Fruit fly (Drosophila melanogaster): ENCODE measurements around the gene CG31715.
A peak's percentile ranks its signal among the peaks of the same experiment; 100 is the strongest.

CG31715 gene

DNA sequence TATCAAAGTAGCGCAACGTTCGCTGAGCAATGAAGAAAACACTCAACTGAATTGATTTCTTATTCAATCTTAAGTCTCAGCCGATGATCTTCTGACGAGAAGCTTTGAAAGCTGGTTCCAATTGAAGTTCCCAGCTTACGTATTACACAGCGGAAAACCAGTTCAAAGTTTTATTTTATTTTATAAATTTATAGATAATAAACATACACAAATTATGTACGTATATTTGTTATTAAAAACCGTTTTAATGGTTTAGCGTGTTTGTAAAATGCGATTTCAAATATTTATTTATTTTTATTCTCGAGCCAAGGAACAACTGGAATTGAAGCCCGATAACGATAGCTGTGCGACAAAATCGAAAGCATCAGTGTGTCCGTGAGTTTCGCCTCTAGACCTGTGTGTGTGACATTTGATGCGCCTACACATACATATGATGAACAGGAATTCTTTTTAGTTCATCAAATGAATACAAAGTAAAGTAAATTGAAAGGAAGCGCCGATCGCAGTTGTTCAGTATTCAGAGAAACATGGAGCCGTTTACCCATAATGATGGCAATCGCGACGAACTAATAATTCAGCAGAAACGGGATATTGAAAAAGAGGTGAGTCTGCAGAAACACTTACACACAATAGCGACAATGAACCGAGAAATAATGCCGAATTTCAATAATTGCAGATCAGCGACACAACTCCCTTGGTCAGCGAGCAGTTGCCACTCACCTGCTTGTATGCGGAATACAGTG, 34.7 kb upstream of the CG31715 start, which contains the start of the genes CG5390 and CG4968 (continued):
- TF ChIP-seq Abd-B (GFP tag; optimal IDR thresholded peaks at IDR 0.05) = no peak
- TF ChIP-seq Nf-YA (GFP tag; IDR thresholded peaks at IDR 0.05) = peak; percentile 47; the same call in 1 of the 2 replicates
- TF ChIP-seq NC2β (GFP tag; optimal IDR thresholded peaks at IDR 0.05) = no peak
- no peak for TF ChIP-seq CG6813 (GFP tag; optimal IDR thresholded peaks at IDR 0.05)
- TF ChIP-seq Asciz (GFP tag; optimal IDR thresholded peaks at IDR 0.05) = peak; percentile 52
- TF ChIP-seq unc-4 (GFP tag; IDR thresholded peaks at IDR 0.05; ENCODE audit: partially characterized antibody) = peak; percentile 50
- TF ChIP-seq CG2202 (tag; optimal IDR thresholded peaks at IDR 0.05) = peak; percentile 17
- TF ChIP-seq tin (GFP tag; optimal IDR thresholded peaks at IDR 0.05) = peak; percentile 46
- no peak for TF ChIP-seq tna (GFP tag; IDR thresholded peaks at IDR 0.05; ENCODE audit: partially characterized antibody)
- TF ChIP-seq CG11398 (GFP tag; optimal IDR thresholded peaks at IDR 0.05) = no peak
- TF ChIP-seq bowl (GFP tag; IDR thresholded peaks at IDR 0.05) = no peak
- TF ChIP-seq sima (GFP tag; optimal IDR thresholded peaks at IDR 0.05) = no peak
- TF ChIP-seq CG10321 (GFP tag; IDR thresholded peaks at IDR 0.05) = 0 out of 2 replicates have a peak, but pooled peaks have one; percentile 27
- TF ChIP-seq Lhr (GFP tag; optimal IDR thresholded peaks at IDR 0.05) = peak; percentile 63
- TF ChIP-seq pnt (GFP tag; optimal IDR thresholded peaks at IDR 0.05) = no peak
- TF ChIP-seq CG6654 (GFP tag; optimal IDR thresholded peaks at IDR 0.05) = no peak
- peak; percentile 66 for TF ChIP-seq nmo (GFP tag; optimal IDR thresholded peaks at IDR 0.05)
- TF ChIP-seq exex (tag; optimal IDR thresholded peaks at IDR 0.05) = peak; percentile 48
- TF ChIP-seq pho (GFP tag; optimal IDR thresholded peaks at IDR 0.05) = peak; percentile 41
- TF ChIP-seq pzg (GFP tag; optimal IDR thresholded peaks at IDR 0.05) = peak; percentile 69
- TF ChIP-seq Antp (GFP tag; optimal IDR thresholded peaks at IDR 0.05) = peak; percentile 6
- peak; percentile 85 for TF ChIP-seq Hmr (GFP tag; optimal IDR thresholded peaks at IDR 0.05)
- peak; percentile 75; the same call in 1 of the 2 replicates for TF ChIP-seq Atf6 (GFP tag; IDR thresholded peaks at IDR 0.05)
- peak; percentile 4 for TF ChIP-seq Myb (GFP tag; optimal IDR thresholded peaks at IDR 0.05)
- TF ChIP-seq CG7372 (GFP tag; IDR thresholded peaks at IDR 0.05) = peak; percentile 66
- TF ChIP-seq usp (GFP tag; optimal IDR thresholded peaks at IDR 0.05) = no peak
- TF ChIP-seq CG11695 (GFP tag; IDR thresholded peaks at IDR 0.05) = peak; percentile 72; the same call in 2 of the 3 replicates
- peak; percentile 1 for TF ChIP-seq chn (GFP tag; optimal IDR thresholded peaks at IDR 0.05)
- peak; percentile 52 for TF ChIP-seq CG9727 (GFP tag; optimal IDR thresholded peaks at IDR 0.05)
- TF ChIP-seq insv (GFP tag; optimal IDR thresholded peaks at IDR 0.05) = no peak
- TF ChIP-seq lilli (GFP tag; optimal IDR thresholded peaks at IDR 0.05) = peak; percentile 65
- TF ChIP-seq fu2 (GFP tag; optimal IDR thresholded peaks at IDR 0.05) = no peak
- no peak for TF ChIP-seq CG32772 (GFP tag; IDR thresholded peaks at IDR 0.05)
- TF ChIP-seq Dbx (GFP tag; IDR thresholded peaks at IDR 0.05) = peak; percentile 58; the same call in 1 of the 3 replicates
- TF ChIP-seq NC2α (GFP tag; optimal IDR thresholded peaks at IDR 0.05) = no peak
- TF ChIP-seq CG7987 (GFP tag; optimal IDR thresholded peaks at IDR 0.05) = no peak
- TF ChIP-seq CG13424 (tag; optimal IDR thresholded peaks at IDR 0.05) = peak; percentile 82
- peak; percentile 35; the same call in 1 of the 2 replicates for TF ChIP-seq Scr (GFP tag; IDR thresholded peaks at IDR 0.05; ENCODE audit: partially characterized antibody)
- peak; percentile 58 for TF ChIP-seq CG10654 (GFP tag; optimal IDR thresholded peaks at IDR 0.05)
- peak; percentile 65 for TF ChIP-seq Sox100B (GFP tag; optimal IDR thresholded peaks at IDR 0.05)
- TF ChIP-seq run (tag; optimal IDR thresholded peaks at IDR 0.05) = no peak
- TF ChIP-seq jumu (GFP tag; optimal IDR thresholded peaks at IDR 0.05) = no peak
- peak; percentile 53; the same call in 1 of the 2 replicates for TF ChIP-seq stc (GFP tag; IDR thresholded peaks at IDR 0.05)
- TF ChIP-seq CG8359 (GFP tag; optimal IDR thresholded peaks at IDR 0.05; ENCODE audit: borderline replicate concordance) = no peak
- no peak for TF ChIP-seq chif (GFP tag; optimal IDR thresholded peaks at IDR 0.05)
- peak; percentile 85 for TF ChIP-seq YL-1 (GFP tag; optimal IDR thresholded peaks at IDR 0.05)
- TF ChIP-seq grn (GFP tag; optimal IDR thresholded peaks at IDR 0.05) = no peak
- TF ChIP-seq ro (GFP tag; IDR thresholded peaks at IDR 0.05) = no peak
- TF ChIP-seq CG6175 (GFP tag; IDR thresholded peaks at IDR 0.05) = no peak
